Fruit fly (Drosophila melanogaster) whole organism, embryonic: ENCODE results near the gene scaf6.

ENCODE experiments used
- Bgb ChIP-seq: fragments of 200-800 bp; sonication (Bioruptor generic); IDR thresholded peaks from 2 replicates; pipeline ENCODE4 v1.3.6; 2022; ENCODE audit warnings: missing biosample characterization, missing genetic modification characterization; ENCODE audit not compliant: partially characterized antibody
- Blimp-1 ChIP-seq: fragments of 200-800 bp; sonication (Bioruptor generic); optimal IDR thresholded peaks from 3 replicates; lab custom pipeline; 2018; ENCODE audit warnings: missing biosample characterization, missing genetic modification characterization, mild to moderate bottlenecking, moderate library complexity, missing genetic modification reagents
- CG12299 ChIP-seq: fragments of 200-800 bp; sonication (Bioruptor generic); optimal IDR thresholded peaks from 2 replicates; lab custom pipeline; 2018; ENCODE audit warnings: missing biosample characterization, mild to moderate bottlenecking, missing genetic modification characterization
- CG14860 ChIP-seq: fragments of 200-800 bp; sonication (Bioruptor generic); IDR thresholded peaks from 3 replicates; pipeline ENCODE4 v1.3.6; 2022; ENCODE audit warnings: missing biosample characterization, missing genetic modification characterization; ENCODE audit not compliant: partially characterized antibody
- CG16813 ChIP-seq: fragments of 200-800 bp; sonication (Bioruptor generic); IDR thresholded peaks from 3 replicates; pipeline ENCODE4 v1.3.6; 2022; ENCODE audit warnings: missing biosample characterization, missing genetic modification characterization; ENCODE audit not compliant: partially characterized antibody
- CG31441 ChIP-seq: fragments of 200-800 bp; sonication (Bioruptor generic); IDR thresholded peaks from 2 replicates; pipeline ENCODE4 v1.3.6; 2022; ENCODE audit warnings: missing biosample characterization, missing genetic modification characterization
- CG4730 ChIP-seq: fragments of 200-800 bp; sonication (Bioruptor generic); IDR thresholded peaks from 2 replicates; pipeline ENCODE4 v1.3.6; 2022; ENCODE audit warnings: missing biosample characterization, missing genetic modification characterization
- CG4820 ChIP-seq: fragments of 200-800 bp; sonication (Bioruptor generic); optimal IDR thresholded peaks from 3 replicates; lab custom pipeline; 2016; ENCODE audit warnings: missing biosample characterization, missing genetic modification characterization
- CG5180 ChIP-seq: fragments of 200-800 bp; sonication (Bioruptor generic); optimal IDR thresholded peaks from 3 replicates; lab custom pipeline; 2017; ENCODE audit warnings: missing biosample characterization, missing genetic modification characterization, mild to moderate bottlenecking, moderate library complexity, missing genetic modification reagents
- CG5245 ChIP-seq: fragments of 200-800 bp; sonication (Bioruptor generic); optimal IDR thresholded peaks from 3 replicates; lab custom pipeline; 2016; ENCODE audit warnings: missing biosample characterization, missing genetic modification characterization
- CG6813 ChIP-seq: fragments of 200-800 bp; sonication (Bioruptor generic); optimal IDR thresholded peaks from 2 replicates; lab custom pipeline; 2017; ENCODE audit warnings: missing biosample characterization, missing genetic modification characterization, mild to moderate bottlenecking, moderate library complexity, missing genetic modification reagents
- CG7963 ChIP-seq: fragments of 200-800 bp; sonication (Bioruptor generic); IDR thresholded peaks from 3 replicates; pipeline ENCODE4 v1.3.6; 2022; ENCODE audit warnings: missing biosample characterization, missing genetic modification characterization; ENCODE audit not compliant: partially characterized antibody
- CG8359 ChIP-seq: fragments of 200-800 bp; sonication (Bioruptor generic); optimal IDR thresholded peaks from 2 replicates; lab custom pipeline; 2017; ENCODE audit warnings: missing biosample characterization, mild to moderate bottlenecking, missing genetic modification characterization, borderline replicate concordance
- D ChIP-seq, 2 experiments: fragments of 200-800 bp in 1 of 2; fragments of >200 bp in 1 of 2; sonication (Bioruptor generic) in 1 of 2; optimal IDR thresholded peaks; 2 replicates in 1 of 2; 3 replicates in 1 of 2; lab custom pipeline; 2017; ENCODE audit warnings: mild to moderate bottlenecking in 1 of 2, missing biosample characterization in 1 of 2, missing genetic modification characterization in 1 of 2, missing genetic modification reagents in 1 of 2
- Deaf1 ChIP-seq: fragments of 200-800 bp; optimal IDR thresholded peaks from 3 replicates; lab custom pipeline; 2019; ENCODE audit warnings: missing biosample characterization, mild to moderate bottlenecking, missing genetic modification characterization, moderate library complexity
- Dip2 ChIP-seq: fragments of 200-800 bp; sonication (Bioruptor generic); IDR thresholded peaks from 2 replicates; pipeline ENCODE4 v1.3.6; 2022; ENCODE audit warnings: missing biosample characterization, missing genetic modification characterization
- Dll ChIP-seq: fragments of 200-800 bp; sonication (Bioruptor generic); IDR thresholded peaks from 4 replicates; pipeline ENCODE4 v1.3.6; 2022; ENCODE audit warnings: missing biosample characterization, missing genetic modification characterization; ENCODE audit not compliant: partially characterized antibody
- Fer2 ChIP-seq: fragments of 200-800 bp; sonication (Bioruptor generic); optimal IDR thresholded peaks from 2 replicates; lab custom pipeline; 2018; ENCODE audit warnings: missing biosample characterization, mild to moderate bottlenecking, missing genetic modification characterization, moderate library complexity
- HLH3B ChIP-seq: fragments of 200-800 bp; sonication (Bioruptor generic); IDR thresholded peaks from 2 replicates; pipeline ENCODE4 v1.3.6; 2022; ENCODE audit warnings: missing biosample characterization, missing genetic modification characterization
- HLH4C ChIP-seq: fragments of 200-800 bp; sonication (Bioruptor generic); IDR thresholded peaks from 3 replicates; pipeline ENCODE4 v1.3.6; 2022; ENCODE audit warnings: missing biosample characterization, missing genetic modification characterization; ENCODE audit not compliant: partially characterized antibody
- MBD-R2 ChIP-seq: fragments of 200-800 bp; sonication (Bioruptor generic); IDR thresholded peaks from 2 replicates; pipeline ENCODE4 v1.3.6; 2022; ENCODE audit warnings: missing biosample characterization, missing genetic modification characterization
- MESR4 ChIP-seq: fragments of 200-800 bp; sonication (Bioruptor generic); optimal IDR thresholded peaks from 2 replicates; lab custom pipeline; 2018; ENCODE audit warnings: missing biosample characterization, mild to moderate bottlenecking, missing genetic modification characterization, moderate library complexity
- Mrtf ChIP-seq: fragments of 200-800 bp; sonication (Bioruptor generic); IDR thresholded peaks from 3 replicates; pipeline ENCODE4 v1.3.6; 2022; ENCODE audit warnings: missing biosample characterization, missing genetic modification characterization
- Opbp ChIP-seq: fragments of 200-800 bp; sonication (Bioruptor generic); IDR thresholded peaks from 3 replicates; pipeline ENCODE4 v1.3.6; 2022; ENCODE audit warnings: missing biosample characterization, missing genetic modification characterization; ENCODE audit not compliant: partially characterized antibody
- Rfx ChIP-seq: fragments of 200-800 bp; sonication (Bioruptor generic); IDR thresholded peaks from 2 replicates; pipeline ENCODE4 v1.3.6; 2022; ENCODE audit warnings: missing biosample characterization, missing genetic modification characterization
- Sox100B ChIP-seq: fragments of 200-800 bp; sonication (Bioruptor generic); optimal IDR thresholded peaks from 3 replicates; lab custom pipeline; 2018; ENCODE audit warnings: missing biosample characterization, mild to moderate bottlenecking, missing genetic modification characterization
- br ChIP-seq: fragments of >200 bp; optimal IDR thresholded peaks from 2 replicates; lab custom pipeline; 2017
- chn ChIP-seq: fragments of 200-800 bp; sonication (Bioruptor generic); optimal IDR thresholded peaks from 2 replicates; lab custom pipeline; 2016; ENCODE audit warnings: missing biosample characterization, missing genetic modification characterization
- ci ChIP-seq: fragments of 200-800 bp; sonication (Bioruptor generic); IDR thresholded peaks from 3 replicates; pipeline ENCODE4 v1.3.6; 2022; ENCODE audit warnings: missing biosample characterization, missing genetic modification characterization
- danr ChIP-seq: fragments of 200-800 bp; sonication (Bioruptor generic); IDR thresholded peaks from 2 replicates; pipeline ENCODE4 v1.3.6; 2022; ENCODE audit warnings: missing biosample characterization, missing genetic modification characterization
- ftz-f1 ChIP-seq: fragments of 200-800 bp; sonication (Bioruptor generic); optimal IDR thresholded peaks from 2 replicates; lab custom pipeline; 2016; ENCODE audit warnings: missing biosample characterization, missing genetic modification characterization
- gem ChIP-seq: fragments of 200-800 bp; sonication (Bioruptor generic); optimal IDR thresholded peaks from 2 replicates; lab custom pipeline; 2019; ENCODE audit warnings: missing biosample characterization, mild to moderate bottlenecking, missing genetic modification characterization, moderate library complexity
- hbn ChIP-seq: fragments of 200-800 bp; sonication (Bioruptor generic); IDR thresholded peaks from 2 replicates; pipeline ENCODE4 v1.3.6; 2022; ENCODE audit warnings: missing biosample characterization, missing genetic modification characterization; ENCODE audit not compliant: partially characterized antibody
- nerfin-2 ChIP-seq: fragments of 200-800 bp; sonication (Bioruptor generic); IDR thresholded peaks from 2 replicates; pipeline ENCODE4 v1.3.6; 2022; ENCODE audit warnings: missing biosample characterization, missing genetic modification characterization; ENCODE audit not compliant: partially characterized antibody
- pan ChIP-seq, 4 experiments: fragments of >200 bp in 3 of 4; fragments of 200-800 bp in 1 of 4; sonication (Bioruptor generic) in 1 of 4; optimal IDR thresholded peaks in 3 of 4; IDR thresholded peaks in 1 of 4; 2 replicates each; pipeline versions ENCODE4 v1.3.6 to Lab custom; 2017 to 2022; ENCODE audit warnings: missing biosample characterization in 2 of 4, missing genetic modification characterization in 2 of 4, mixed read lengths in 1 of 4
- sc ChIP-seq, 3 experiments: fragments of >200 bp in 2 of 3; fragments of 200-800 bp in 1 of 3; sonication (Bioruptor generic) in 1 of 3; optimal IDR thresholded peaks; 2 replicates in 2 of 3; 3 replicates in 1 of 3; lab custom pipeline; 2017; ENCODE audit warnings: mild to moderate bottlenecking in 1 of 3, missing biosample characterization in 1 of 3, missing genetic modification characterization in 1 of 3, missing genetic modification reagents in 1 of 3
- schlank ChIP-seq: fragments of 200-800 bp; sonication (Bioruptor generic); optimal IDR thresholded peaks from 2 replicates; lab custom pipeline; 2018; ENCODE audit warnings: missing biosample characterization, mild to moderate bottlenecking, missing genetic modification characterization
- seq ChIP-seq: fragments of 200-800 bp; sonication (Bioruptor generic); IDR thresholded peaks from 2 replicates; pipeline ENCODE4 v1.3.6; 2022; ENCODE audit warnings: missing biosample characterization, missing genetic modification characterization
- slou ChIP-seq: fragments of 200-800 bp; sonication (Bioruptor generic); optimal IDR thresholded peaks from 3 replicates; lab custom pipeline; 2016; ENCODE audit warnings: missing biosample characterization, missing genetic modification characterization
- sob ChIP-seq: fragments of 200-800 bp; sonication (Bioruptor generic); IDR thresholded peaks from 2 replicates; pipeline ENCODE4 v1.3.6; 2022; ENCODE audit warnings: missing biosample characterization, missing genetic modification characterization
- unc-4 ChIP-seq: fragments of 200-800 bp; sonication (Bioruptor generic); IDR thresholded peaks from 2 replicates; pipeline ENCODE4 v1.3.6; 2022; ENCODE audit warnings: missing biosample characterization, missing genetic modification characterization; ENCODE audit not compliant: partially characterized antibody
- wor ChIP-seq: fragments of 200-800 bp; sonication (Bioruptor generic); IDR thresholded peaks from 2 replicates; pipeline ENCODE4 v1.3.6; 2022; ENCODE audit warnings: missing biosample characterization, missing genetic modification characterization

The scaf6 gene

DNA sequence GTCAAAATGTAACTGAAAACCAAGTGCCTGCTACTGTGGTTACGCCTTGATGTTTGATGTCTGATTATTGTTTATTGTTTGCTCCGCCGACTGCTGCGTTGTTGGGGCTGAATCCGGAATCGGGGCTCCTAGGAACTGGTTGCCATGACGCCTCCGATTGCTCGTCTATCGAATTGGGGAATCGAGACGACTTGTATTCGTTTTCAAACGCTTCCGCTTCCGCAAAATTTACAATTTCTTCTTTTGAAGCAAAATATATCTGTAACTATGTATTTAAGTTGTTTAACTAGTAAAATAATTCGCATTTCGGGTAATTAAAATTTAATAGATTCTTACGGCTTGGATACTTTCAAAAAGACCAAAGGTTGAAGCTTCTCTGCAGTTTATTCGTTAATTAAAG is 19.6 kb downstream of the scaf6 start, which contains the start of gene CG6652:
Gene CG6652 (minus strand): TSS at position 101 of the 400 bp plus-strand sequence.
- TF ChIP-seq Dip2 (GFP tag; lab: Robert Waterston, UW) (no peak), Rfx (GFP tag; lab: Robert Waterston, UW) (peak; percentile 15; the same call in 1 of the 2 replicates), CG6813 (GFP tag; lab: Kevin White, UChicago) (no peak)

DNA sequence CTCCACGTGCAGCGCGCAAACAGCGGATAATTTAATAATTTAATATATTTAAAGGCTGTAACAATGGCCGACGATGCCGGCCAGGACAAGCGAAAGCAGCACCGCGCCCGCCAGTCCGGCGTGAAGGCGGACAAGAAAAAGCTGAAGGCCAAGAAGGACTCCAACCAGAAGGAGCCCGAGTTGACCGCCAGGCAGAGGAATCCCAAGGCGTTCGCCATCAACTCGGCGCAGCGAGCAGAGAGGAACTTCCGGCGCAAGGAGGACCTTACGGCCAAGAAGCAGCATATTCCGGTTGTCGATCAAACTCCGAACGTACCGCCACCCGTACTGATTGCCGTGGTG is 25.8 kb downstream of the scaf6 start:
- TF ChIP-seq unc-4 (peak; percentile 9; the same call in 1 of the 2 replicates), sc (optimal IDR thresholded peaks at IDR 0.05; lab: Kevin White, UChicago) (no peak), sc (GFP tag; optimal IDR thresholded peaks at IDR 0.05; lab: Kevin White, UChicago) (no peak), Bgb (GFP tag; lab: Robert Waterston, UW) (peak; percentile 4; the same call in 1 of the 2 replicates), CG12299 (tag; lab: Kevin White, UChicago) (no peak), CG7963 (GFP tag; lab: Robert Waterston, UW) (no peak), schlank (tag; lab: Kevin White, UChicago) (no peak), sob (GFP tag; lab: Robert Waterston, UW) (no peak), Opbp (GFP tag; lab: Robert Waterston, UW) (peak; percentile 61; the same call in 1 of the 3 replicates), pan (optimal IDR thresholded peaks at IDR 0.05; lab: Kevin White, UChicago) (no peak), pan (GFP tag; optimal IDR thresholded peaks at IDR 0.05 in 1 of 2, IDR thresholded peaks at IDR 0.05 in 1 of 2) (peak in 1 of 2 experiments; percentile 1), HLH4C (GFP tag; lab: Robert Waterston, UW) (0 out of 3 replicates have a peak, but pooled peaks have one; percentile 3), HLH3B (GFP tag; lab: Robert Waterston, UW) (no peak), MESR4 (GFP tag; lab: Kevin White, UChicago) (peak; percentile 52), Dll (GFP tag; lab: Robert Waterston, UW) (0 out of 4 replicates have a peak, but pooled peaks have one; percentile 1), ftz-f1 (GFP tag; lab: Kevin White, UChicago) (no peak), CG14860 (GFP tag; lab: Robert Waterston, UW) (0 out of 3 replicates have a peak, but pooled peaks have one; percentile 45), MBD-R2 (GFP tag; lab: Robert Waterston, UW) (peak; percentile 53), gem (no peak), ci (GFP tag; lab: Robert Waterston, UW) (peak; percentile 1; the same call in 1 of the 3 replicates)

DNA sequence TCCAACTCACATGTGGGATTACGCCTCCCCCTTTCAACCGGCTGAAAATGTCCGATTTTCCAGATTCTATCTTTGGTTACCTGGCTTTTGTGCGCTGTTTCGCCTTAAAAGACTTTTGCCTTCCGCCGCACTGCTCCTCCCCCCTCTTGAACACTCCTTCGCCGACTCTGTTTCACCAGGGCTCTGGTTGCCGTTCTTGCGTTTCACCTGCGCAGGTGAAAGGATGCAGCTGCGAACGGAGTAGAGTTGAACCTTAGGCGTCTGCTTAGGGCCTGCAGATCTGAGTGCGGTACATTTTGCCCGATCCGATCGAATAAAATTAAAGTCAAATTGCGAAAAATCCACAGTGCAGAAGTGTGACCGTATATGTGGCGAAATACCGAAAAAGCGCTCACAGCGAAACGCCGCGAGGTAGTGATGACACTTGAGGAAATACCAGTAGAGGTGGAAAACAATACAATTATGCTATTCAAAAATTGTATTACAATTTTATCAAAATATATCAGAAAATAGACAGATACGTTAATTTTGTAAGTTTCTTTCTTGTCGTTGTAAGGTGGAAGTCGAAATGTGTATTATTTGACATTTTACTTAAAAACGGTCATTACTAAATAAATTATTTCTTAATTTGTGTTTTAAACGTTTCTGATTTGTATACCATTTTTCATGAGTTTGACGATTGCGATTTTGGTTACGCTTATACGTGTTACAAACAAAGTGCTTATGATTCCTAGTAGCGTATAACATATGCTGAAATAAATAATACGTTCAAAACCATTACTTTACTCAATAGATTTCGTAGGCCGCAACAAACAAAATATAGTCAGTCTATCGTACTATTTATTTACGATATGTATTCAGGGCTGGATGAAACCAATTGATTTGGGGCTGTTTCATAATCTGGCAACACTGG is 26.5 kb downstream of the scaf6 start, which contains the start of the genes CG6664 and CG7728:
Gene CG6664 (minus strand): TSS at position 518 of the 913 bp plus-strand sequence.
Gene CG7728 (plus strand): TSS at position 874 of the 913 bp plus-strand sequence.
- TF ChIP-seq Deaf1 (tag; lab: Kevin White, UChicago) (no peak), Blimp-1 (GFP tag; lab: Kevin White, UChicago) (peak; percentile 6), CG4820 (GFP tag; lab: Kevin White, UChicago) (peak; percentile 55), wor (0 out of 2 replicates have a peak, but pooled peaks have one; percentile 28), nerfin-2 (GFP tag; lab: Robert Waterston, UW) (0 out of 2 replicates have a peak, but pooled peaks have one; percentile 14), CG4730 (GFP tag; lab: Robert Waterston, UW) (no peak), CG16813 (GFP tag; lab: Robert Waterston, UW) (peak; percentile 56; the same call in 2 of the 3 replicates), hbn (GFP tag; lab: Robert Waterston, UW) (0 out of 2 replicates have a peak, but pooled peaks have one; percentile 35), MBD-R2 (GFP tag; lab: Robert Waterston, UW) (peak; percentile 79), seq (GFP tag; lab: Robert Waterston, UW) (no peak), chn (GFP tag; lab: Kevin White, UChicago) (peak; percentile 7), Sox100B (GFP tag; lab: Kevin White, UChicago) (no peak), CG5245 (GFP tag; lab: Kevin White, UChicago) (no peak), slou (GFP tag; lab: Kevin White, UChicago) (no peak), Mrtf (no peak; the same call in 2 of the 3 replicates), CG5180 (GFP tag; lab: Kevin White, UChicago) (no peak), CG31441 (GFP tag; lab: Robert Waterston, UW) (peak; percentile 52; the same call in 1 of the 2 replicates), br (no peak), danr (GFP tag; lab: Robert Waterston, UW) (no peak), CG8359 (GFP tag; lab: Kevin White, UChicago) (no peak), Fer2 (tag; lab: Kevin White, UChicago) (peak; percentile 25), D (optimal IDR thresholded peaks at IDR 0.05; lab: Kevin White, UChicago) (no peak), D (GFP tag; optimal IDR thresholded peaks at IDR 0.05; lab: Kevin White, UChicago) (peak; percentile 33)
